Worm (Caenorhabditis elegans): Measurements from ENCODE around the gene asm-1.

The asm-1 gene

ce11 chrII:6909568-6910122 is at the start of gene asm-1:
asm-1 (plus strand) TSS chrII:6910072.
- TF ChIP-seq ceh-36 (tag; optimal IDR thresholded peaks at IDR 0.05) (no peak), tra-4 (tag; optimal IDR thresholded peaks at IDR 0.05) (no peak), sea-1 (GFP tag; conservative IDR thresholded peaks at IDR 0.05) (no peak)

- TF ChIP-seq ama-1 (optimal IDR thresholded peaks at IDR 0.05), result no peak
- TF ChIP-seq tbx-37 (GFP tag; conservative IDR thresholded peaks at IDR 0.05), result no peak
These were observed 46.2 kb upstream of the asm-1 start, which contains the start of gene aff-1 for ce11 chrII:6863652-6864051. aff-1 (minus strand) TSS chrII:6863752.

ce11 chrII:6870803-6871202 is 39.1 kb upstream of the asm-1 start, which contains the start of gene clhm-1:
clhm-1 (minus strand) TSS chrII:6871009.
- no peak for TF ChIP-seq tbx-37 (GFP tag; conservative IDR thresholded peaks at IDR 0.05)
- TF ChIP-seq scrt-1 (GFP tag; IDR thresholded peaks at IDR 0.05), result no peak
- no peak for TF ChIP-seq ceh-36 (tag; optimal IDR thresholded peaks at IDR 0.05)
- TF ChIP-seq hnd-1 (tag; optimal IDR thresholded peaks at IDR 0.05), result no peak
- no peak for TF ChIP-seq tbx-11 (GFP tag; IDR thresholded peaks at IDR 0.05)
- no peak for TF ChIP-seq aly-1 (tag; optimal IDR thresholded peaks at IDR 0.05)
- TF ChIP-seq ceh-13 (GFP tag; optimal IDR thresholded peaks at IDR 0.05), result no peak

- TF ChIP-seq hmg-4 (GFP tag; optimal IDR thresholded peaks at IDR 0.05) (no peak), ceh-13 (GFP tag; optimal IDR thresholded peaks at IDR 0.05) (no peak), hnd-1 (tag; optimal IDR thresholded peaks at IDR 0.05) (no peak), scrt-1 (GFP tag; IDR thresholded peaks at IDR 0.05) (no peak), ama-1 (optimal IDR thresholded peaks at IDR 0.05) (no peak), tra-4 (tag; optimal IDR thresholded peaks at IDR 0.05) (no peak), F13C5.2 (tag; optimal IDR thresholded peaks at IDR 0.05) (no peak), hmbx-1 (tag; optimal IDR thresholded peaks at IDR 0.05) (no peak), pes-1 (GFP tag; IDR thresholded peaks at IDR 0.05) (no peak), tbx-37 (GFP tag; conservative IDR thresholded peaks at IDR 0.05) (no peak), B0310.2 (tag; optimal IDR thresholded peaks at IDR 0.05) (no peak), flt-1 (GFP tag; IDR thresholded peaks at IDR 0.05) (no peak), ets-7 (tag; optimal IDR thresholded peaks at IDR 0.05) (no peak), tbx-11 (GFP tag; IDR thresholded peaks at IDR 0.05) (no peak), ceh-36 (tag; optimal IDR thresholded peaks at IDR 0.05) (no peak), sea-1 (GFP tag; conservative IDR thresholded peaks at IDR 0.05) (no peak), aly-1 (tag; optimal IDR thresholded peaks at IDR 0.05) (no peak)
These were observed 37.4 kb upstream of the asm-1 start, which contains the start of gene C44B7.5 for ce11 chrII:6872493-6872892. C44B7.5 (minus strand) TSS chrII:6872593.

ce11 chrII:6876957-6877356 is 32.9 kb upstream of the asm-1 start, which contains the start of gene slc-36.5:
slc-36.5 (minus strand) TSS chrII:6877057.
- TF ChIP-seq pes-1 (GFP tag; IDR thresholded peaks at IDR 0.05) (no peak), hmbx-1 (tag; optimal IDR thresholded peaks at IDR 0.05) (no peak), ceh-36 (tag; optimal IDR thresholded peaks at IDR 0.05) (no peak), ama-1 (optimal IDR thresholded peaks at IDR 0.05) (no peak), scrt-1 (GFP tag; IDR thresholded peaks at IDR 0.05) (no peak), tra-4 (tag; optimal IDR thresholded peaks at IDR 0.05) (no peak), flt-1 (GFP tag; IDR thresholded peaks at IDR 0.05) (no peak), sea-1 (GFP tag; conservative IDR thresholded peaks at IDR 0.05) (no peak), ets-7 (tag; optimal IDR thresholded peaks at IDR 0.05) (no peak), ceh-13 (GFP tag; optimal IDR thresholded peaks at IDR 0.05) (no peak), tbx-37 (GFP tag; conservative IDR thresholded peaks at IDR 0.05) (no peak), F13C5.2 (tag; optimal IDR thresholded peaks at IDR 0.05) (no peak), tbx-11 (GFP tag; IDR thresholded peaks at IDR 0.05) (no peak), B0310.2 (tag; optimal IDR thresholded peaks at IDR 0.05) (no peak), hmg-4 (GFP tag; optimal IDR thresholded peaks at IDR 0.05) (no peak)

- no peak for TF ChIP-seq hmbx-1 (tag; optimal IDR thresholded peaks at IDR 0.05)
- no peak for TF ChIP-seq sea-1 (GFP tag; conservative IDR thresholded peaks at IDR 0.05)
- TF ChIP-seq tbx-11 (GFP tag; IDR thresholded peaks at IDR 0.05), result no peak
- TF ChIP-seq tbx-37 (GFP tag; conservative IDR thresholded peaks at IDR 0.05), result no peak
These were observed 32.0 kb upstream of the asm-1 start for ce11 chrII:6877881-6878280.

ce11 chrII:6880067-6880466 is 29.8 kb upstream of the asm-1 start, which contains the start of gene C44B7.7:
C44B7.7 (minus strand) TSS chrII:6880167.
- no peak for TF ChIP-seq flt-1 (GFP tag; IDR thresholded peaks at IDR 0.05)

ce11 chrII:6882335-6882734 is 27.5 kb upstream of the asm-1 start:
- no peak for TF ChIP-seq hnd-1 (tag; optimal IDR thresholded peaks at IDR 0.05)
- TF ChIP-seq flt-1 (GFP tag; IDR thresholded peaks at IDR 0.05), result no peak
- no peak for TF ChIP-seq F13C5.2 (tag; optimal IDR thresholded peaks at IDR 0.05)
- no peak for TF ChIP-seq scrt-1 (GFP tag; IDR thresholded peaks at IDR 0.05)
- no peak for TF ChIP-seq ceh-36 (tag; optimal IDR thresholded peaks at IDR 0.05)
- no peak for TF ChIP-seq tbx-11 (GFP tag; IDR thresholded peaks at IDR 0.05)

- no peak for TF ChIP-seq tbx-11 (GFP tag; IDR thresholded peaks at IDR 0.05)
- TF ChIP-seq F13C5.2 (tag; optimal IDR thresholded peaks at IDR 0.05), result no peak
- TF ChIP-seq pes-1 (GFP tag; IDR thresholded peaks at IDR 0.05), result no peak
These were observed 26.2 kb upstream of the asm-1 start, which contains the start of gene pmp-1 for ce11 chrII:6883716-6884115. pmp-1 (minus strand) TSS chrII:6883754.
